Fruit fly (Drosophila melanogaster) whole organism, embryonic: ENCODE results near the gene CG15208.

Source experiments
- Ada2b ChIP-seq: fragments of 200-800 bp; sonication (Bioruptor generic); IDR thresholded peaks from 2 replicates; pipeline ENCODE4 v1.3.6; 2022; ENCODE audit warnings: missing biosample characterization, missing genetic modification characterization
- Adf1 ChIP-seq: fragments of 200-800 bp; sonication (Bioruptor generic); IDR thresholded peaks from 2 replicates; pipeline ENCODE4 v1.3.6; 2022; ENCODE audit warnings: missing biosample characterization, missing genetic modification characterization
- CG1233 ChIP-seq: fragments of 200-800 bp; sonication (Bioruptor generic); optimal IDR thresholded peaks from 4 replicates; lab custom pipeline; 2018; ENCODE audit warnings: missing biosample characterization, mild to moderate bottlenecking, missing genetic modification characterization
- CG14965 ChIP-seq: fragments of 200-800 bp; sonication (Bioruptor generic); optimal IDR thresholded peaks from 2 replicates; lab custom pipeline; 2016; ENCODE audit warnings: missing biosample characterization, missing genetic modification characterization, borderline replicate concordance
- CG1529 ChIP-seq: fragments of 200-800 bp; sonication (Bioruptor generic); optimal IDR thresholded peaks from 3 replicates; lab custom pipeline; 2018; ENCODE audit warnings: missing biosample characterization, missing genetic modification characterization
- CG1602 ChIP-seq: fragments of 200-800 bp; sonication (Bioruptor generic); optimal IDR thresholded peaks from 3 replicates; lab custom pipeline; 2016; ENCODE audit warnings: missing biosample characterization, missing genetic modification characterization
- CG17328 ChIP-seq: fragments of 200-800 bp; sonication (Bioruptor generic); IDR thresholded peaks from 2 replicates; pipeline ENCODE4 v1.3.6; 2022; ENCODE audit warnings: missing biosample characterization, missing genetic modification characterization
- CG17612 ChIP-seq: fragments of 200-800 bp; sonication (Bioruptor generic); IDR thresholded peaks from 2 replicates; pipeline ENCODE4 v1.3.6; 2022; ENCODE audit warnings: missing biosample characterization, missing genetic modification characterization
- CG17829 ChIP-seq: fragments of 200-800 bp; optimal IDR thresholded peaks from 2 replicates; lab custom pipeline; 2019; ENCODE audit warnings: missing biosample characterization, mild to moderate bottlenecking, missing genetic modification characterization, moderate library complexity
- CG18476 ChIP-seq: fragments of 200-800 bp; sonication (Bioruptor generic); optimal IDR thresholded peaks from 2 replicates; lab custom pipeline; 2016; ENCODE audit warnings: missing biosample characterization, mild to moderate bottlenecking, missing genetic modification characterization
- CG2199 ChIP-seq: fragments of 200-800 bp; sonication (Bioruptor generic); IDR thresholded peaks from 3 replicates; pipeline ENCODE4 v1.3.6; 2022; ENCODE audit warnings: missing biosample characterization, missing genetic modification characterization
- CG31365 ChIP-seq: fragments of 200-800 bp; sonication (Bioruptor generic); optimal IDR thresholded peaks from 2 replicates; lab custom pipeline; 2018; ENCODE audit warnings: missing biosample characterization, mild to moderate bottlenecking, missing genetic modification characterization
- CG34422 ChIP-seq: fragments of 200-800 bp; sonication (Bioruptor generic); IDR thresholded peaks from 3 replicates; pipeline ENCODE4 v1.3.6; 2022; ENCODE audit warnings: missing biosample characterization, missing genetic modification characterization
- CG3838 ChIP-seq: fragments of 200-800 bp; sonication (Bioruptor generic); optimal IDR thresholded peaks from 3 replicates; lab custom pipeline; 2016; ENCODE audit warnings: missing biosample characterization, missing genetic modification characterization
- CG3995 ChIP-seq: fragments of 200-800 bp; sonication (Bioruptor generic); optimal IDR thresholded peaks from 3 replicates; lab custom pipeline; 2016; ENCODE audit warnings: missing biosample characterization, missing genetic modification characterization
- CG4820 ChIP-seq: fragments of 200-800 bp; sonication (Bioruptor generic); optimal IDR thresholded peaks from 3 replicates; lab custom pipeline; 2016; ENCODE audit warnings: missing biosample characterization, missing genetic modification characterization
- CG6813 ChIP-seq: fragments of 200-800 bp; sonication (Bioruptor generic); optimal IDR thresholded peaks from 2 replicates; lab custom pipeline; 2017; ENCODE audit warnings: missing biosample characterization, missing genetic modification characterization, mild to moderate bottlenecking, moderate library complexity, missing genetic modification reagents
- CG6854 ChIP-seq: fragments of 200-800 bp; sonication (Bioruptor generic); optimal IDR thresholded peaks from 3 replicates; lab custom pipeline; 2017; ENCODE audit warnings: missing biosample characterization, mild to moderate bottlenecking, missing genetic modification characterization
- CG7928 ChIP-seq: fragments of 200-800 bp; sonication (Bioruptor generic); optimal IDR thresholded peaks from 2 replicates; lab custom pipeline; 2017; ENCODE audit warnings: missing biosample characterization, mild to moderate bottlenecking, missing genetic modification characterization
- CG9817 ChIP-seq: fragments of 200-800 bp; sonication (Bioruptor generic); optimal IDR thresholded peaks from 2 replicates; lab custom pipeline; 2018; ENCODE audit warnings: missing biosample characterization, mild to moderate bottlenecking, missing genetic modification characterization, moderate library complexity
- CTCF ChIP-seq: fragments of 200-800 bp; sonication (Bioruptor generic); optimal IDR thresholded peaks from 2 replicates; lab custom pipeline; 2017; ENCODE audit warnings: missing biosample characterization, mild to moderate bottlenecking, missing genetic modification characterization, moderate library complexity
- Dfd ChIP-seq, 2 experiments: fragments of >200 bp; optimal IDR thresholded peaks; 2 replicates each; lab custom pipeline; 2017; ENCODE audit warnings: missing biosample characterization in 2 of 2, missing genetic modification characterization in 2 of 2
- Fer2 ChIP-seq: fragments of 200-800 bp; sonication (Bioruptor generic); optimal IDR thresholded peaks from 2 replicates; lab custom pipeline; 2018; ENCODE audit warnings: missing biosample characterization, mild to moderate bottlenecking, missing genetic modification characterization, moderate library complexity
- Gsc ChIP-seq: fragments of 200-800 bp; sonication (Bioruptor generic); IDR thresholded peaks from 2 replicates; pipeline ENCODE4 v1.3.6; 2022; ENCODE audit warnings: missing biosample characterization, missing genetic modification characterization
- H15 ChIP-seq: fragments of 200-800 bp; sonication (Bioruptor generic); IDR thresholded peaks from 3 replicates; pipeline ENCODE4 v1.3.6; 2022; ENCODE audit warnings: missing biosample characterization, missing genetic modification characterization
- Hmx ChIP-seq: fragments of 200-800 bp; sonication (Bioruptor generic); optimal IDR thresholded peaks from 2 replicates; lab custom pipeline; 2016; ENCODE audit warnings: missing biosample characterization, missing genetic modification characterization
- Mes4 ChIP-seq: fragments of 200-800 bp; sonication (Bioruptor generic); optimal IDR thresholded peaks from 2 replicates; lab custom pipeline; 2016; ENCODE audit warnings: missing biosample characterization, missing genetic modification characterization
- Myb ChIP-seq: fragments of 200-800 bp; sonication (Bioruptor generic); optimal IDR thresholded peaks from 2 replicates; lab custom pipeline; 2016; ENCODE audit warnings: missing biosample characterization, missing genetic modification characterization
- NC2β ChIP-seq: fragments of 200-800 bp; sonication (Bioruptor generic); optimal IDR thresholded peaks from 2 replicates; lab custom pipeline; 2016; ENCODE audit warnings: missing biosample characterization, missing genetic modification characterization
- NK7.1 ChIP-seq: fragments of 200-800 bp; sonication (Bioruptor generic); optimal IDR thresholded peaks from 3 replicates; lab custom pipeline; 2016; ENCODE audit warnings: missing biosample characterization, missing genetic modification characterization
- Spps ChIP-seq: fragments of 200-800 bp; sonication (Bioruptor generic); optimal IDR thresholded peaks from 2 replicates; lab custom pipeline; 2018; ENCODE audit warnings: missing biosample characterization, mild to moderate bottlenecking, missing genetic modification characterization
- Trl ChIP-seq, 3 experiments: fragments of >200 bp in 2 of 3; fragments of 200-800 bp in 1 of 3; sonication (Bioruptor generic) in 1 of 3; optimal IDR thresholded peaks; 2 replicates in 1 of 3; 3 replicates in 2 of 3; lab custom pipeline; 2016 to 2017; ENCODE audit warnings: missing biosample characterization in 1 of 3, missing genetic modification characterization in 1 of 3
- bbx ChIP-seq: fragments of 200-800 bp; sonication (Bioruptor generic); IDR thresholded peaks from 2 replicates; pipeline ENCODE4 v1.3.6; 2022; ENCODE audit warnings: missing biosample characterization, missing genetic modification characterization; ENCODE audit not compliant: partially characterized antibody
- crol ChIP-seq: fragments of 200-800 bp; sonication (Bioruptor generic); IDR thresholded peaks from 2 replicates; pipeline ENCODE4 v1.3.6; 2022; ENCODE audit warnings: missing biosample characterization, missing genetic modification characterization
- crp ChIP-seq, 2 experiments: fragments of 200-800 bp; sonication (Bioruptor generic); optimal IDR thresholded peaks; 2 replicates in 1 of 2; 3 replicates in 1 of 2; lab custom pipeline; 2017; ENCODE audit warnings: missing biosample characterization in 2 of 2, missing genetic modification characterization in 2 of 2, mild to moderate bottlenecking in 1 of 2, moderate library complexity in 1 of 2
- disco-r ChIP-seq: fragments of 200-800 bp; sonication (Bioruptor generic); optimal IDR thresholded peaks from 2 replicates; lab custom pipeline; 2016; ENCODE audit warnings: missing biosample characterization, missing genetic modification characterization
- dmrt99B ChIP-seq: fragments of 200-800 bp; sonication (Bioruptor generic); optimal IDR thresholded peaks from 2 replicates; lab custom pipeline; 2018; ENCODE audit warnings: missing biosample characterization, mild to moderate bottlenecking, missing genetic modification characterization, moderate library complexity
- dpn ChIP-seq, 2 experiments: fragments of 200-800 bp; sonication (Bioruptor generic); optimal IDR thresholded peaks; 3 replicates each; lab custom pipeline; 2016; ENCODE audit warnings: missing biosample characterization in 2 of 2, missing genetic modification characterization in 2 of 2
- fd102C ChIP-seq: fragments of 200-800 bp; sonication (Bioruptor generic); optimal IDR thresholded peaks from 2 replicates; lab custom pipeline; 2018; ENCODE audit warnings: missing biosample characterization, mild to moderate bottlenecking, missing genetic modification characterization, moderate library complexity
- fd96Cb ChIP-seq: fragments of 200-800 bp; sonication (Bioruptor generic); optimal IDR thresholded peaks from 2 replicates; lab custom pipeline; 2018; ENCODE audit warnings: missing biosample characterization, mild to moderate bottlenecking, missing genetic modification characterization, moderate library complexity
- inv ChIP-seq: fragments of 200-800 bp; sonication (Bioruptor generic); IDR thresholded peaks from 2 replicates; pipeline ENCODE4 v1.3.6; 2022; ENCODE audit warnings: missing biosample characterization, missing genetic modification characterization; ENCODE audit not compliant: partially characterized antibody
- jing ChIP-seq: fragments of 200-800 bp; sonication (Bioruptor generic); optimal IDR thresholded peaks from 2 replicates; lab custom pipeline; 2018; ENCODE audit warnings: missing biosample characterization, mild to moderate bottlenecking, missing genetic modification characterization
- kay ChIP-seq: fragments of 200-800 bp; sonication (Bioruptor generic); optimal IDR thresholded peaks from 2 replicates; lab custom pipeline; 2016; ENCODE audit warnings: missing biosample characterization, missing genetic modification characterization
- klu ChIP-seq: fragments of 200-800 bp; sonication (Bioruptor generic); IDR thresholded peaks from 2 replicates; pipeline ENCODE4 v1.3.6; 2022; ENCODE audit warnings: missing biosample characterization, missing genetic modification characterization
- lilli ChIP-seq: fragments of 200-800 bp; sonication (Bioruptor generic); optimal IDR thresholded peaks from 3 replicates; lab custom pipeline; 2016; ENCODE audit warnings: missing biosample characterization, missing genetic modification characterization
- ro ChIP-seq: fragments of 200-800 bp; sonication (Bioruptor generic); IDR thresholded peaks from 2 replicates; pipeline ENCODE4 v1.3.6; 2022; ENCODE audit warnings: missing biosample characterization, missing genetic modification characterization
- sqz ChIP-seq: fragments of 200-800 bp; sonication (Bioruptor generic); optimal IDR thresholded peaks from 3 replicates; lab custom pipeline; 2018; ENCODE audit warnings: missing biosample characterization, mild to moderate bottlenecking, missing genetic modification characterization
- tio ChIP-seq: fragments of 200-800 bp; sonication (Bioruptor generic); optimal IDR thresholded peaks from 2 replicates; lab custom pipeline; 2017; ENCODE audit warnings: missing biosample characterization, missing genetic modification characterization, inconsistent platforms
- ttk ChIP-seq: fragments of 200-800 bp; sonication (Bioruptor generic); IDR thresholded peaks from 2 replicates; pipeline ENCODE4 v2.1.2; 2022; ENCODE audit warnings: missing biosample characterization, missing genetic modification characterization
- unpg ChIP-seq: fragments of 200-800 bp; sonication (Bioruptor generic); optimal IDR thresholded peaks from 3 replicates; lab custom pipeline; 2018; ENCODE audit warnings: missing biosample characterization, mild to moderate bottlenecking, missing genetic modification characterization, moderate library complexity
- wek ChIP-seq: fragments of 200-800 bp; sonication (Bioruptor generic); optimal IDR thresholded peaks from 3 replicates; lab custom pipeline; 2018; ENCODE audit warnings: missing biosample characterization, mild to moderate bottlenecking, missing genetic modification characterization, moderate library complexity

The CG15208 gene

DNA sequence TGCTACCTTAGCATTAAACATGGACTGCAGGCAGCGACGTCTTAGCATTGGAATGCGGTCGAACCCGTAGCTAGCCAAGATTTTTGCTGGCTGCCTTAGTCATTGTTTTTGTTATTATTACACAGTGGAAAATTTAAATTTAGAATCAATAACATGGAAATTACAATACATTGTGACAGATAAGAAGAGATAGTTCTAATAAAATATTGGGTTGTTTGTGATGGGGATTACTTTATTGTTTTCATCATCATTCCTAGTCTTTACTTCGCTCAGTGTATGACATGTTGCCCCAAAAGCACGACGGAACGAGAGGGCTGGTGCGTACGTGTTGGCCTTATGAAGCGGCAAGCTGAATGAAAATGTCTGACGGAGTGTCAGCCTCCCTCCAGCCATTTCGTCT, 36.8 kb downstream of the CG15208 start (continued):
- TF ChIP-seq NC2β (GFP tag; lab: Kevin White, UChicago) = peak; percentile 53
- peak; percentile 86 for TF ChIP-seq CG17328 (GFP tag; lab: Robert Waterston, UW)
- peak; percentile 81 for TF ChIP-seq lilli (GFP tag; lab: Kevin White, UChicago)
- TF ChIP-seq Trl (optimal IDR thresholded peaks at IDR 0.05; lab: Kevin White, UChicago) = no peak
- TF ChIP-seq Trl (GFP tag; optimal IDR thresholded peaks at IDR 0.05; lab: Kevin White, UChicago) = peak; percentile 83
- peak; percentile 93 for TF ChIP-seq dmrt99B (tag; lab: Kevin White, UChicago)
- peak; percentile 63 for TF ChIP-seq NK7.1
- peak; percentile 42 for TF ChIP-seq CG14965 (GFP tag; lab: Kevin White, UChicago)
- TF ChIP-seq fd96Cb (tag; lab: Kevin White, UChicago) = peak; percentile 84
- peak; percentile 45; the same call in 1 of the 2 replicates for TF ChIP-seq klu (GFP tag; lab: Robert Waterston, UW)
- peak; percentile 71 for TF ChIP-seq CG1529 (GFP tag; lab: Kevin White, UChicago)
- no peak for TF ChIP-seq Dfd (GFP tag; optimal IDR thresholded peaks at IDR 0.05; lab: Kevin White, UChicago)
- peak; percentile 72 for TF ChIP-seq CG6813 (GFP tag; lab: Kevin White, UChicago)
- TF ChIP-seq jing (GFP tag; lab: Kevin White, UChicago) = peak; percentile 63
- peak in 1 of 2 experiments; percentile 16 for TF ChIP-seq crp (GFP tag; optimal IDR thresholded peaks at IDR 0.05; lab: Kevin White, UChicago)
- TF ChIP-seq CG18476 (GFP tag; lab: Kevin White, UChicago) = peak; percentile 61
- peak; percentile 72; the same call in 1 of the 2 replicates for TF ChIP-seq CG17612 (GFP tag; lab: Robert Waterston, UW)
- no peak for TF ChIP-seq Myb (GFP tag; lab: Kevin White, UChicago)
- 0 out of 2 replicates have a peak, but pooled peaks have one; percentile 36 for TF ChIP-seq crol (GFP tag; lab: Robert Waterston, UW)
- TF ChIP-seq Adf1 (GFP tag; lab: Robert Waterston, UW) = peak; percentile 30; the same call in 1 of the 2 replicates
- TF ChIP-seq Fer2 (tag; lab: Kevin White, UChicago) = peak; percentile 77
- TF ChIP-seq Mes4 = peak; percentile 71
- peak; percentile 48 for TF ChIP-seq tio (GFP tag; lab: Kevin White, UChicago)
- peak; percentile 77 for TF ChIP-seq CG34422
- TF ChIP-seq CG6854 (GFP tag; lab: Kevin White, UChicago) = peak; percentile 81
- no peak for TF ChIP-seq fd102C (GFP tag; lab: Kevin White, UChicago)
- peak; percentile 44; the same call in 1 of the 2 replicates for TF ChIP-seq Gsc (GFP tag; lab: Robert Waterston, UW)
- peak; percentile 28 for TF ChIP-seq CG3995
- TF ChIP-seq wek (GFP tag; lab: Kevin White, UChicago) = peak; percentile 62
- peak; percentile 18 for TF ChIP-seq CG3838 (GFP tag; lab: Kevin White, UChicago)
- TF ChIP-seq Ada2b (GFP tag; lab: Robert Waterston, UW) = peak; percentile 86
- TF ChIP-seq CG7928 (GFP tag; lab: Kevin White, UChicago) = peak; percentile 17
- peak; percentile 81 for TF ChIP-seq CG17829 (tag; lab: Kevin White, UChicago)
- TF ChIP-seq Hmx (GFP tag; lab: Kevin White, UChicago) = no peak
- TF ChIP-seq CG9817 (tag; lab: Kevin White, UChicago) = peak; percentile 86
- TF ChIP-seq CTCF (GFP tag; lab: Kevin White, UChicago) = peak; percentile 32
- peak; percentile 78 for TF ChIP-seq CG1233 (GFP tag; lab: Kevin White, UChicago)
- peak; percentile 82 for TF ChIP-seq kay (GFP tag; lab: Kevin White, UChicago)
- peak; percentile 67 for TF ChIP-seq CG1602 (GFP tag; lab: Kevin White, UChicago)
- TF ChIP-seq ttk (GFP tag; lab: Robert Waterston, UW) = peak; percentile 89
- TF ChIP-seq ro (GFP tag; lab: Robert Waterston, UW) = 0 out of 2 replicates have a peak, but pooled peaks have one; percentile 42
- TF ChIP-seq CG2199 (GFP tag; lab: Robert Waterston, UW) = peak; percentile 56; the same call in 1 of the 3 replicates
- TF ChIP-seq CG4820 (GFP tag; lab: Kevin White, UChicago) = peak; percentile 76
- peak; percentile 56 for TF ChIP-seq Spps (tag; lab: Kevin White, UChicago)
- peak; percentile 63 for TF ChIP-seq CG31365
- TF ChIP-seq dpn (GFP tag; optimal IDR thresholded peaks at IDR 0.05; lab: Kevin White, UChicago) = peak; percentile 83 to 86
- TF ChIP-seq inv (GFP tag; lab: Robert Waterston, UW) = no peak
- no peak for TF ChIP-seq bbx (GFP tag; lab: Robert Waterston, UW)
- TF ChIP-seq sqz (GFP tag; lab: Kevin White, UChicago) = peak; percentile 50
- peak; percentile 51 for TF ChIP-seq disco-r (GFP tag; lab: Kevin White, UChicago)
- peak; percentile 89 for TF ChIP-seq unpg
- peak; percentile 80 for TF ChIP-seq H15 (GFP tag; lab: Robert Waterston, UW)
